Worm (Caenorhabditis elegans) whole organism, L2 larva: Measurements from ENCODE around the gene srlf-36.

Experiments used
- C34F6.9 ChIP-seq: fragments of 150-350 bp; optimal IDR thresholded peaks from 2 replicates; lab custom pipeline; 2014; ENCODE audit warnings: missing biosample characterization, missing genetic modification characterization
- F13H6.1 ChIP-seq: sonication (generic microtip); optimal IDR thresholded peaks from 2 replicates; lab custom pipeline; 2016; ENCODE audit warnings: missing genetic modification characterization, missing compliant biosample characterization
- R02D3.7 ChIP-seq: fragments of 150-350 bp; optimal IDR thresholded peaks from 2 replicates; lab custom pipeline; 2014; ENCODE audit warnings: missing biosample characterization, missing genetic modification characterization
- Y55F3AM.14 ChIP-seq: fragments of 200-800 bp; sonication (Bioruptor generic); optimal IDR thresholded peaks from 2 replicates; lab custom pipeline; 2018; ENCODE audit warnings: mild to moderate bottlenecking, missing genetic modification characterization, missing compliant biosample characterization
- ZK546.5 ChIP-seq: sonication (generic microtip); optimal IDR thresholded peaks from 2 replicates; lab custom pipeline; 2017; ENCODE audit warnings: missing biosample characterization, missing genetic modification characterization
- alr-1 ChIP-seq: fragments of 150-350 bp; optimal IDR thresholded peaks from 2 replicates; lab custom pipeline; 2014; ENCODE audit warnings: missing biosample characterization, missing genetic modification characterization
- aly-2 ChIP-seq: fragments of 150-350 bp; optimal IDR thresholded peaks from 2 replicates; lab custom pipeline; 2014; ENCODE audit warnings: missing biosample characterization, missing genetic modification characterization
- ama-1 ChIP-seq: fragments of 150-350 bp; optimal IDR thresholded peaks from 2 replicates; lab custom pipeline; 2018; ENCODE audit warnings: inconsistent platforms
- blmp-1 ChIP-seq: sonication (generic microtip); optimal IDR thresholded peaks from 2 replicates; lab custom pipeline; 2017; ENCODE audit warnings: missing genetic modification characterization, mild to moderate bottlenecking, missing compliant biosample characterization, antibody characterized with exemption, moderate library complexity; ENCODE audit not compliant: insufficient read depth
- ceh-16 ChIP-seq: fragments of 150-350 bp; optimal IDR thresholded peaks from 2 replicates; lab custom pipeline; 2014; ENCODE audit warnings: missing biosample characterization, missing genetic modification characterization
- ceh-82 ChIP-seq: fragments of 150-350 bp; optimal IDR thresholded peaks from 2 replicates; lab custom pipeline; 2014; ENCODE audit warnings: missing biosample characterization, missing genetic modification characterization
- crh-2 ChIP-seq: sonication (generic microtip); optimal IDR thresholded peaks from 2 replicates; lab custom pipeline; 2017; ENCODE audit warnings: missing biosample characterization, missing genetic modification characterization
- dmd-4 ChIP-seq: sonication (generic microtip); optimal IDR thresholded peaks from 2 replicates; lab custom pipeline; 2017; ENCODE audit warnings: missing biosample characterization, missing genetic modification characterization
- elt-3 ChIP-seq: sonication (generic microtip); optimal IDR thresholded peaks from 2 replicates; lab custom pipeline; 2017; ENCODE audit warnings: missing biosample characterization, missing genetic modification characterization
- fos-1 ChIP-seq: fragments of 150-350 bp; optimal IDR thresholded peaks from 2 replicates; lab custom pipeline; 2014; ENCODE audit warnings: missing biosample characterization, missing genetic modification characterization
- gmeb-1 ChIP-seq: fragments of 150-350 bp; optimal IDR thresholded peaks from 2 replicates; lab custom pipeline; 2014; ENCODE audit warnings: missing biosample characterization, missing genetic modification characterization
- lin-11 ChIP-seq: fragments of 150-350 bp; sonication (generic microtip); optimal IDR thresholded peaks from 2 replicates; lab custom pipeline; 2014; ENCODE audit warnings: missing biosample characterization, missing genetic modification characterization, inconsistent platforms, mixed read lengths
- lin-13 ChIP-seq: fragments of 150-350 bp; optimal IDR thresholded peaks from 2 replicates; lab custom pipeline; 2014; ENCODE audit warnings: missing biosample characterization, missing genetic modification reagents, missing genetic modification characterization
- lin-39 ChIP-seq: fragments of 150-350 bp; optimal IDR thresholded peaks from 2 replicates; lab custom pipeline; 2014; ENCODE audit warnings: missing biosample characterization, missing genetic modification reagents, missing genetic modification characterization
- lsy-2 ChIP-seq, 2 experiments: fragments of 150-350 bp in 1 of 2; sonication (generic microtip) in 1 of 2; optimal IDR thresholded peaks; 2 replicates each; lab custom pipeline; 2014 to 2017; ENCODE audit warnings: missing biosample characterization in 2 of 2, missing genetic modification characterization in 2 of 2
- mab-5 ChIP-seq: fragments of 150-350 bp; optimal IDR thresholded peaks from 2 replicates; lab custom pipeline; 2014; ENCODE audit warnings: missing biosample characterization, missing genetic modification characterization
- mbf-1 ChIP-seq: sonication (generic microtip); optimal IDR thresholded peaks from 2 replicates; lab custom pipeline; 2017; ENCODE audit warnings: missing biosample characterization, missing genetic modification characterization
- mdl-1 ChIP-seq, 2 experiments: fragments of 150-350 bp in 1 of 2; sonication (generic microtip) in 1 of 2; optimal IDR thresholded peaks; 2 replicates each; lab custom pipeline; 2017; ENCODE audit warnings: missing biosample characterization in 2 of 2, missing genetic modification characterization in 2 of 2
- nhr-10 ChIP-seq: sonication (generic microtip); optimal IDR thresholded peaks from 2 replicates; lab custom pipeline; 2017; ENCODE audit warnings: missing biosample characterization, missing genetic modification characterization
- nhr-11 ChIP-seq: fragments of 150-350 bp; optimal IDR thresholded peaks from 2 replicates; lab custom pipeline; 2014; ENCODE audit warnings: missing biosample characterization, missing genetic modification characterization
- nhr-12 ChIP-seq: fragments of 150-350 bp; optimal IDR thresholded peaks from 2 replicates; lab custom pipeline; 2014; ENCODE audit warnings: missing biosample characterization, missing genetic modification characterization
- nhr-21 ChIP-seq: fragments of 150-350 bp; optimal IDR thresholded peaks from 2 replicates; lab custom pipeline; 2014; ENCODE audit warnings: missing biosample characterization, missing genetic modification characterization
- nhr-23 ChIP-seq: fragments of 150-350 bp; optimal IDR thresholded peaks from 2 replicates; lab custom pipeline; 2014; ENCODE audit warnings: missing biosample characterization, missing genetic modification reagents, missing genetic modification characterization
- nhr-237 ChIP-seq: fragments of 150-350 bp; optimal IDR thresholded peaks from 2 replicates; lab custom pipeline; 2014; ENCODE audit warnings: missing biosample characterization, missing genetic modification characterization
- nhr-25 ChIP-seq: fragments of 150-350 bp; sonication (generic microtip); optimal IDR thresholded peaks from 3 replicates; lab custom pipeline; 2014; ENCODE audit warnings: missing biosample characterization, missing genetic modification characterization
- nhr-77 ChIP-seq: fragments of 150-350 bp; optimal IDR thresholded peaks from 2 replicates; lab custom pipeline; 2014; ENCODE audit warnings: missing biosample characterization, missing genetic modification characterization
- peb-1 ChIP-seq: fragments of 150-350 bp; optimal IDR thresholded peaks from 2 replicates; lab custom pipeline; 2014; ENCODE audit warnings: missing biosample characterization, missing genetic modification characterization
- sem-4 ChIP-seq: fragments of 150-350 bp; optimal IDR thresholded peaks from 2 replicates; lab custom pipeline; 2014; ENCODE audit warnings: missing biosample characterization, missing genetic modification reagents, missing genetic modification characterization
- skn-1 ChIP-seq: sonication (generic microtip); optimal IDR thresholded peaks from 2 replicates; lab custom pipeline; 2017; ENCODE audit warnings: missing biosample characterization, missing genetic modification characterization
- sma-3 ChIP-seq: sonication (generic microtip); optimal IDR thresholded peaks from 2 replicates; lab custom pipeline; 2016; ENCODE audit warnings: missing genetic modification reagents, missing genetic modification characterization, missing compliant biosample characterization
- sma-9 ChIP-seq, 2 experiments: fragments of 150-350 bp in 1 of 2; sonication (generic microtip) in 1 of 2; optimal IDR thresholded peaks; 2 replicates each; lab custom pipeline; 2014 to 2016; ENCODE audit warnings: missing genetic modification characterization in 2 of 2, mild to moderate bottlenecking in 1 of 2, missing biosample characterization in 1 of 2, missing compliant biosample characterization in 1 of 2, missing genetic modification reagents in 1 of 2, moderate library complexity in 1 of 2
- snpc-4 ChIP-seq: fragments of 150-350 bp; optimal IDR thresholded peaks from 2 replicates; lab custom pipeline; 2014; ENCODE audit warnings: missing biosample characterization, missing genetic modification characterization
- unc-39 ChIP-seq: fragments of 150-350 bp; optimal IDR thresholded peaks from 2 replicates; lab custom pipeline; 2014; ENCODE audit warnings: missing biosample characterization, missing genetic modification characterization
- unc-62 ChIP-seq: fragments of 150-350 bp; optimal IDR thresholded peaks from 2 replicates; lab custom pipeline; 2014; ENCODE audit warnings: missing biosample characterization, missing genetic modification reagents, missing genetic modification characterization
- ztf-1 ChIP-seq: fragments of 200-800 bp; sonication (Bioruptor generic); conservative IDR thresholded peaks from 2 replicates; pipeline ENCODE4 v1.3.6; 2022; ENCODE audit warnings: missing genetic modification characterization, missing compliant biosample characterization
- ztf-11 ChIP-seq: sonication (generic microtip); optimal IDR thresholded peaks from 2 replicates; lab custom pipeline; 2017; ENCODE audit warnings: missing biosample characterization, missing genetic modification characterization
- ztf-4 ChIP-seq: fragments of 150-350 bp; optimal IDR thresholded peaks from 2 replicates; lab custom pipeline; 2014; ENCODE audit warnings: missing biosample characterization, missing genetic modification characterization

The srlf-36 gene

ce11 chrV:624922-625321, 15.4 kb upstream of the srlf-36 start, which contains the start of gene srt-17:
srt-17 (minus strand) TSS chrV:625022.
- no peak for TF ChIP-seq lsy-2 (tag; optimal IDR thresholded peaks at IDR 0.05; lab: Kevin White, UChicago)
- no peak for TF ChIP-seq Y55F3AM.14
- no peak for TF ChIP-seq ceh-16 (tag; lab: Kevin White, UChicago)
- no peak for TF ChIP-seq snpc-4 (tag; lab: Kevin White, UChicago)
- no peak for TF ChIP-seq elt-3
- TF ChIP-seq unc-62 (GFP tag; lab: Kevin White, UChicago) = no peak
- TF ChIP-seq ZK546.5 (tag; lab: Kevin White, UChicago) = no peak
- no peak for TF ChIP-seq unc-39 (tag; lab: Kevin White, UChicago)
- no peak for TF ChIP-seq nhr-21 (tag; lab: Kevin White, UChicago)
- no peak for TF ChIP-seq lin-11 (tag; lab: Kevin White, UChicago)
- TF ChIP-seq nhr-25 (tag; lab: Kevin White, UChicago) = no peak
- TF ChIP-seq gmeb-1 (tag; lab: Kevin White, UChicago) = no peak
- no peak for TF ChIP-seq nhr-12 (tag; lab: Kevin White, UChicago)
- TF ChIP-seq blmp-1 (tag; lab: Kevin White, UChicago) = no peak
- no peak for TF ChIP-seq nhr-10 (tag; lab: Kevin White, UChicago)
- TF ChIP-seq C34F6.9 (tag; lab: Kevin White, UChicago) = no peak
- no peak for TF ChIP-seq alr-1 (tag; lab: Kevin White, UChicago)
- TF ChIP-seq ama-1 (lab: Kevin White, UChicago) = no peak
- TF ChIP-seq ztf-11 (tag; lab: Kevin White, UChicago) = no peak
- TF ChIP-seq, all 48 proteins: peak for 0

- no peak for TF ChIP-seq ztf-4
- TF ChIP-seq crh-2 = no peak
- TF ChIP-seq ceh-82 (tag; lab: Kevin White, UChicago) = no peak
- no peak for TF ChIP-seq ama-1 (lab: Kevin White, UChicago)
- no peak for TF ChIP-seq elt-3
These were observed 13.3 kb upstream of the srlf-36 start, which contains the start of gene F48G7.5 for ce11 chrV:622902-623301. F48G7.5 (minus strand) TSS chrV:622935.

ce11 chrV:620987-621386, 11.4 kb upstream of the srlf-36 start:
- no peak for TF ChIP-seq R02D3.7 (tag; lab: Kevin White, UChicago)
- no peak for TF ChIP-seq ama-1 (lab: Kevin White, UChicago)
- no peak for TF ChIP-seq peb-1 (tag; lab: Kevin White, UChicago)
- no peak for TF ChIP-seq nhr-23 (tag; lab: Kevin White, UChicago)
- no peak for TF ChIP-seq nhr-21 (tag; lab: Kevin White, UChicago)
- no peak for TF ChIP-seq mbf-1
- TF ChIP-seq ztf-4 = no peak
- no peak for TF ChIP-seq F13H6.1 (tag; lab: Kevin White, UChicago)
- no peak for TF ChIP-seq sem-4
- TF ChIP-seq nhr-25 (tag; lab: Kevin White, UChicago) = no peak
- no peak for TF ChIP-seq aly-2 (tag; lab: Kevin White, UChicago)
- no peak for TF ChIP-seq ceh-16 (tag; lab: Kevin White, UChicago)
- no peak for TF ChIP-seq dmd-4 (tag; lab: Kevin White, UChicago)
- no peak for TF ChIP-seq crh-2
- TF ChIP-seq nhr-237 (tag; lab: Kevin White, UChicago) = no peak
- TF ChIP-seq skn-1 (tag; lab: Kevin White, UChicago) = no peak
- TF ChIP-seq blmp-1 (tag; lab: Kevin White, UChicago) = no peak
- TF ChIP-seq C34F6.9 (tag; lab: Kevin White, UChicago) = no peak
- no peak for TF ChIP-seq ZK546.5 (tag; lab: Kevin White, UChicago)
- TF ChIP-seq, all 48 proteins: peak for 0

- no peak for TF ChIP-seq nhr-237 (tag; lab: Kevin White, UChicago)
- TF ChIP-seq lsy-2 (tag; optimal IDR thresholded peaks at IDR 0.05; lab: Kevin White, UChicago) = peak in 1 of 2 experiments; percentile 83
- no peak for TF ChIP-seq lin-39
- no peak for TF ChIP-seq R02D3.7 (tag; lab: Kevin White, UChicago)
- TF ChIP-seq skn-1 (tag; lab: Kevin White, UChicago) = no peak
- no peak for TF ChIP-seq unc-39 (tag; lab: Kevin White, UChicago)
- TF ChIP-seq unc-62 (GFP tag; lab: Kevin White, UChicago) = peak; percentile 58
- TF ChIP-seq nhr-25 (tag; lab: Kevin White, UChicago) = peak; percentile 51
- TF ChIP-seq aly-2 (tag; lab: Kevin White, UChicago) = no peak
- no peak for TF ChIP-seq elt-3
- no peak for TF ChIP-seq nhr-12 (tag; lab: Kevin White, UChicago)
- peak; percentile 8 for TF ChIP-seq mab-5 (tag; lab: Kevin White, UChicago)
- no peak for TF ChIP-seq nhr-77
- peak; percentile 79 for TF ChIP-seq fos-1 (tag; lab: Kevin White, UChicago)
- TF ChIP-seq mbf-1 = no peak
- TF ChIP-seq nhr-11 (tag; lab: Kevin White, UChicago) = no peak
- TF ChIP-seq dmd-4 (tag; lab: Kevin White, UChicago) = no peak
- peak; percentile 91 for TF ChIP-seq sma-9 (GFP tag; optimal IDR thresholded peaks at IDR 0.05; lab: Kevin White, UChicago)
- TF ChIP-seq sma-9 (tag; optimal IDR thresholded peaks at IDR 0.05; lab: Kevin White, UChicago) = no peak
- TF ChIP-seq alr-1 (tag; lab: Kevin White, UChicago) = no peak
- TF ChIP-seq crh-2 = peak; percentile 67
- peak; percentile 8 for TF ChIP-seq gmeb-1 (tag; lab: Kevin White, UChicago)
- TF ChIP-seq peb-1 (tag; lab: Kevin White, UChicago) = no peak
- no peak for TF ChIP-seq nhr-10 (tag; lab: Kevin White, UChicago)
- TF ChIP-seq nhr-21 (tag; lab: Kevin White, UChicago) = peak; percentile 53
- no peak for TF ChIP-seq ztf-1 (GFP tag; lab: Robert Waterston, UW)
- peak; percentile 88 for TF ChIP-seq C34F6.9 (tag; lab: Kevin White, UChicago)
- TF ChIP-seq ama-1 (lab: Kevin White, UChicago) = no peak
- peak; percentile 1 for TF ChIP-seq sma-3 (GFP tag; lab: Kevin White, UChicago)
- TF ChIP-seq ztf-11 (tag; lab: Kevin White, UChicago) = no peak
- no peak for TF ChIP-seq ceh-16 (tag; lab: Kevin White, UChicago)
- no peak for TF ChIP-seq ZK546.5 (tag; lab: Kevin White, UChicago)
- peak; percentile 44 for TF ChIP-seq lin-13 (GFP tag; lab: Kevin White, UChicago)
- TF ChIP-seq mdl-1 (tag; optimal IDR thresholded peaks at IDR 0.05; lab: Kevin White, UChicago) = peak; percentile 32 to 50
- peak; percentile 74 for TF ChIP-seq F13H6.1 (tag; lab: Kevin White, UChicago)
These were observed 9.5 kb upstream of the srlf-36 start, which contains the start of gene F48G7.4 for ce11 chrV:619054-619453. F48G7.4 (plus strand) TSS chrV:619453.
